Worm (Caenorhabditis elegans) whole organism, L2 larva: ENCODE results near the gene C05D9.4.

Experiments
- F13H6.1 ChIP-seq: sonication (generic microtip); optimal IDR thresholded peaks from 2 replicates; lab custom pipeline; 2016; ENCODE audit warnings: missing genetic modification characterization, missing compliant biosample characterization
- nhr-25 ChIP-seq: fragments of 150-350 bp; sonication (generic microtip); optimal IDR thresholded peaks from 3 replicates; lab custom pipeline; 2014; ENCODE audit warnings: missing biosample characterization, missing genetic modification characterization
- sma-9 ChIP-seq, 2 experiments: fragments of 150-350 bp in 1 of 2; sonication (generic microtip) in 1 of 2; optimal IDR thresholded peaks; 2 replicates each; lab custom pipeline; 2014 to 2016; ENCODE audit warnings: missing genetic modification characterization in 2 of 2, mild to moderate bottlenecking in 1 of 2, missing biosample characterization in 1 of 2, missing compliant biosample characterization in 1 of 2, missing genetic modification reagents in 1 of 2, moderate library complexity in 1 of 2

DNA sequence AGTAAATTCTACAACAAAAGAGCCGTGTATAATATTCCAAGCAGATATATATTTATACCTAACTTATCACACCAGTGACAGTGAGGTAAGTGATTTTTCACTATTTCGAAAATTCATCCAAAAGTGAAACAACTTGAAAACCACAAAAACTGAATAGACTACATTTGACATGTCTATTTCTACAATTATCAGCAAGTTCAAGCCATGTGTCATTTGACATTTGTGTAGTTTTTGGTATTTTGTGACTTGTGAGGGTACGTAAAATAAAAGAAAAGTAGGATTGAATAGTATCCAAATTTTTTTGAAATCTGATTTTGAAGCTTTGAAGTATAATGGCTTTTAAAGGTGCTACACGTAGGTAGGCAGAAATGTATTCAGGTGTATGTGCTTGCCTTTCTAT, 18.3 kb downstream of the C05D9.4 start:
- no peak for TF ChIP-seq nhr-25 (tag; lab: Kevin White, UChicago)
- TF ChIP-seq F13H6.1 (tag; lab: Kevin White, UChicago): no peak
- no peak for TF ChIP-seq sma-9 (GFP tag; optimal IDR thresholded peaks at IDR 0.05; lab: Kevin White, UChicago)
- no peak for TF ChIP-seq sma-9 (tag; optimal IDR thresholded peaks at IDR 0.05; lab: Kevin White, UChicago)
